Fruit fly (Drosophila melanogaster) whole organism, embryonic: Measurements from ENCODE around the gene CG9184.

Source experiments
- Asciz ChIP-seq: fragments of 200-800 bp; sonication (Bioruptor generic); optimal IDR thresholded peaks from 2 replicates; lab custom pipeline; 2017; ENCODE audit warnings: missing biosample characterization, mild to moderate bottlenecking, missing genetic modification characterization, missing genetic modification reagents
- Atf3 ChIP-seq: fragments of 200-800 bp; sonication (Bioruptor generic); optimal IDR thresholded peaks from 3 replicates; lab custom pipeline; 2016; ENCODE audit warnings: missing biosample characterization, missing genetic modification characterization
- CG11398 ChIP-seq: fragments of 200-800 bp; sonication (Bioruptor generic); optimal IDR thresholded peaks from 2 replicates; lab custom pipeline; 2016; ENCODE audit warnings: missing biosample characterization, missing genetic modification characterization
- CG11723 ChIP-seq: fragments of 200-800 bp; sonication (Bioruptor generic); optimal IDR thresholded peaks from 2 replicates; lab custom pipeline; 2017; ENCODE audit warnings: missing biosample characterization, mild to moderate bottlenecking, missing genetic modification characterization
- CG1233 ChIP-seq: fragments of 200-800 bp; sonication (Bioruptor generic); optimal IDR thresholded peaks from 4 replicates; lab custom pipeline; 2018; ENCODE audit warnings: missing biosample characterization, mild to moderate bottlenecking, missing genetic modification characterization
- CG13123 ChIP-seq: fragments of 200-800 bp; sonication (Bioruptor generic); optimal IDR thresholded peaks from 2 replicates; lab custom pipeline; 2016; ENCODE audit warnings: missing biosample characterization, missing genetic modification characterization
- CG14441 ChIP-seq: fragments of 200-800 bp; sonication (Bioruptor generic); IDR thresholded peaks from 2 replicates; pipeline ENCODE4 v1.3.6; 2022; ENCODE audit warnings: missing biosample characterization, missing genetic modification characterization
- CG17385 ChIP-seq: fragments of 200-800 bp; sonication (Bioruptor generic); optimal IDR thresholded peaks from 3 replicates; lab custom pipeline; 2018; ENCODE audit warnings: missing biosample characterization, mild to moderate bottlenecking, missing genetic modification characterization
- CG17912 ChIP-seq: fragments of 200-800 bp; sonication (Bioruptor generic); optimal IDR thresholded peaks from 2 replicates; lab custom pipeline; 2018; ENCODE audit warnings: missing biosample characterization, mild to moderate bottlenecking, missing genetic modification characterization
- CG32772 ChIP-seq: fragments of 200-800 bp; sonication (Bioruptor generic); IDR thresholded peaks from 2 replicates; pipeline ENCODE4 v1.3.6; 2022; ENCODE audit warnings: missing biosample characterization, missing genetic modification characterization
- CG3281 ChIP-seq: fragments of 200-800 bp; sonication (Bioruptor generic); optimal IDR thresholded peaks from 3 replicates; lab custom pipeline; 2017; ENCODE audit warnings: missing biosample characterization, mild to moderate bottlenecking, missing genetic modification characterization
- CG3847 ChIP-seq: fragments of 200-800 bp; sonication (Bioruptor generic); IDR thresholded peaks from 2 replicates; pipeline ENCODE4 v1.3.6; 2022; ENCODE audit warnings: missing biosample characterization, missing genetic modification characterization
- CG4328 ChIP-seq: fragments of 200-800 bp; sonication (Bioruptor generic); optimal IDR thresholded peaks from 3 replicates; lab custom pipeline; 2017; ENCODE audit warnings: missing biosample characterization, missing genetic modification reagents, missing genetic modification characterization
- CG4707 ChIP-seq: fragments of 200-800 bp; sonication (Bioruptor generic); optimal IDR thresholded peaks from 2 replicates; lab custom pipeline; 2018; ENCODE audit warnings: missing biosample characterization, mild to moderate bottlenecking, missing genetic modification characterization, moderate library complexity
- CG6254 ChIP-seq: fragments of 200-800 bp; sonication (Bioruptor generic); optimal IDR thresholded peaks from 3 replicates; lab custom pipeline; 2017; ENCODE audit warnings: mild to moderate bottlenecking, missing biosample characterization, missing genetic modification reagents, missing genetic modification characterization
- CG6791 ChIP-seq: fragments of 200-800 bp; sonication (Bioruptor generic); IDR thresholded peaks from 3 replicates; pipeline ENCODE4 v1.3.6; 2022; ENCODE audit warnings: missing biosample characterization, missing genetic modification characterization; ENCODE audit not compliant: partially characterized antibody
- CG7556 ChIP-seq: fragments of 200-800 bp; sonication (Bioruptor generic); optimal IDR thresholded peaks from 2 replicates; lab custom pipeline; 2017; ENCODE audit warnings: missing biosample characterization, mild to moderate bottlenecking, missing genetic modification characterization
- CG7786 ChIP-seq: fragments of 200-800 bp; sonication (Bioruptor generic); optimal IDR thresholded peaks from 2 replicates; lab custom pipeline; 2016; ENCODE audit warnings: missing biosample characterization, missing genetic modification characterization
- CG8478 ChIP-seq: fragments of >200 bp; optimal IDR thresholded peaks from 2 replicates; lab custom pipeline; 2018
- CG9437 ChIP-seq: fragments of 200-800 bp; sonication (Bioruptor generic); optimal IDR thresholded peaks from 2 replicates; lab custom pipeline; 2018; ENCODE audit warnings: missing biosample characterization, mild to moderate bottlenecking, missing genetic modification characterization
- CG9932 ChIP-seq: fragments of 200-800 bp; sonication (Bioruptor generic); IDR thresholded peaks from 2 replicates; pipeline ENCODE4 v1.3.6; 2022; ENCODE audit warnings: missing biosample characterization, missing genetic modification characterization
- Chrac-16 ChIP-seq: fragments of 200-800 bp; sonication (Bioruptor generic); optimal IDR thresholded peaks from 3 replicates; lab custom pipeline; 2016; ENCODE audit warnings: missing biosample characterization, missing genetic modification characterization
- Dip3 ChIP-seq: fragments of 200-800 bp; sonication (Bioruptor generic); optimal IDR thresholded peaks from 3 replicates; lab custom pipeline; 2016; ENCODE audit warnings: missing biosample characterization, missing genetic modification characterization
- HLH54F ChIP-seq: fragments of 200-800 bp; sonication (Bioruptor generic); optimal IDR thresholded peaks from 3 replicates; lab custom pipeline; 2016; ENCODE audit warnings: missing biosample characterization, missing genetic modification characterization
- HLHmδ ChIP-seq: fragments of 200-800 bp; sonication (Bioruptor generic); optimal IDR thresholded peaks from 2 replicates; lab custom pipeline; 2018; ENCODE audit warnings: missing biosample characterization, mild to moderate bottlenecking, missing genetic modification characterization, moderate library complexity
- Hand ChIP-seq: fragments of 200-800 bp; sonication (Bioruptor generic); optimal IDR thresholded peaks from 2 replicates; lab custom pipeline; 2017; ENCODE audit warnings: mild to moderate bottlenecking, missing biosample characterization, missing genetic modification reagents, missing genetic modification characterization
- Hey ChIP-seq: fragments of 200-800 bp; sonication (Bioruptor generic); optimal IDR thresholded peaks from 3 replicates; lab custom pipeline; 2018; ENCODE audit warnings: missing biosample characterization, mild to moderate bottlenecking, missing genetic modification characterization
- Hr3 ChIP-seq: fragments of 200-800 bp; sonication (Bioruptor generic); optimal IDR thresholded peaks from 3 replicates; lab custom pipeline; 2016; ENCODE audit warnings: missing biosample characterization, missing genetic modification characterization
- Hsf ChIP-seq: fragments of 200-800 bp; sonication (Bioruptor generic); optimal IDR thresholded peaks from 3 replicates; lab custom pipeline; 2016; ENCODE audit warnings: missing biosample characterization, missing genetic modification characterization
- Kr ChIP-seq: fragments of 200-800 bp; sonication (Bioruptor generic); optimal IDR thresholded peaks from 2 replicates; lab custom pipeline; 2017; ENCODE audit warnings: missing biosample characterization, mild to moderate bottlenecking, missing genetic modification characterization
- Lpt ChIP-seq: fragments of >200 bp; optimal IDR thresholded peaks from 2 replicates; lab custom pipeline; 2018; ENCODE audit warnings: missing biosample characterization, missing genetic modification characterization
- MBD-R2 ChIP-seq: fragments of 200-800 bp; sonication (Bioruptor generic); IDR thresholded peaks from 2 replicates; pipeline ENCODE4 v1.3.6; 2022; ENCODE audit warnings: missing biosample characterization, missing genetic modification characterization
- NK7.1 ChIP-seq: fragments of 200-800 bp; sonication (Bioruptor generic); optimal IDR thresholded peaks from 3 replicates; lab custom pipeline; 2016; ENCODE audit warnings: missing biosample characterization, missing genetic modification characterization
- Neu2 ChIP-seq: fragments of 200-800 bp; sonication (Bioruptor generic); optimal IDR thresholded peaks from 3 replicates; lab custom pipeline; 2016; ENCODE audit warnings: missing biosample characterization, missing genetic modification characterization, borderline replicate concordance
- Opbp ChIP-seq: fragments of 200-800 bp; sonication (Bioruptor generic); IDR thresholded peaks from 3 replicates; pipeline ENCODE4 v1.3.6; 2022; ENCODE audit warnings: missing biosample characterization, missing genetic modification characterization; ENCODE audit not compliant: partially characterized antibody
- Taf1 ChIP-seq: fragments of 200-800 bp; sonication (Bioruptor generic); IDR thresholded peaks from 2 replicates; pipeline ENCODE4 v1.3.6; 2022; ENCODE audit warnings: missing biosample characterization, missing genetic modification characterization
- Xbp1 ChIP-seq: fragments of 200-800 bp; sonication (Bioruptor generic); optimal IDR thresholded peaks from 3 replicates; lab custom pipeline; 2016; ENCODE audit warnings: missing biosample characterization, mild to moderate bottlenecking, missing genetic modification characterization
- chm ChIP-seq: fragments of 200-800 bp; sonication (Bioruptor generic); IDR thresholded peaks from 2 replicates; pipeline ENCODE4 v1.3.6; 2022; ENCODE audit warnings: missing biosample characterization, missing genetic modification characterization
- ci ChIP-seq: fragments of 200-800 bp; sonication (Bioruptor generic); IDR thresholded peaks from 3 replicates; pipeline ENCODE4 v1.3.6; 2022; ENCODE audit warnings: missing biosample characterization, missing genetic modification characterization
- cwo ChIP-seq: fragments of 200-800 bp; sonication (Bioruptor generic); optimal IDR thresholded peaks from 3 replicates; lab custom pipeline; 2017; ENCODE audit warnings: missing biosample characterization, missing genetic modification characterization, mild to moderate bottlenecking, moderate library complexity, missing genetic modification reagents
- dpn ChIP-seq, 2 experiments: fragments of 200-800 bp; sonication (Bioruptor generic); optimal IDR thresholded peaks; 3 replicates each; lab custom pipeline; 2016; ENCODE audit warnings: missing biosample characterization in 2 of 2, missing genetic modification characterization in 2 of 2
- en ChIP-seq: fragments of 200-800 bp; sonication (Bioruptor generic); optimal IDR thresholded peaks from 2 replicates; lab custom pipeline; 2016; ENCODE audit warnings: missing biosample characterization, missing genetic modification characterization
- ewg ChIP-seq: fragments of 200-800 bp; sonication (Bioruptor generic); optimal IDR thresholded peaks from 3 replicates; lab custom pipeline; 2017; ENCODE audit warnings: mild to moderate bottlenecking, missing biosample characterization, missing genetic modification reagents, missing genetic modification characterization
- insv ChIP-seq, 2 experiments: fragments of 200-800 bp; sonication (Bioruptor generic); optimal IDR thresholded peaks; 3 replicates each; lab custom pipeline; 2016 to 2018; ENCODE audit warnings: missing biosample characterization in 2 of 2, missing genetic modification characterization in 2 of 2
- p53 ChIP-seq: fragments of 200-800 bp; sonication (Bioruptor generic); optimal IDR thresholded peaks from 2 replicates; lab custom pipeline; 2016; ENCODE audit warnings: missing biosample characterization, missing genetic modification characterization
- pb ChIP-seq: fragments of 200-800 bp; sonication (Bioruptor generic); optimal IDR thresholded peaks from 3 replicates; lab custom pipeline; 2016; ENCODE audit warnings: missing biosample characterization, missing genetic modification characterization
- peb ChIP-seq: fragments of 200-800 bp; sonication (Bioruptor generic); IDR thresholded peaks from 2 replicates; pipeline ENCODE4 v1.3.6; 2022; ENCODE audit warnings: missing biosample characterization, missing genetic modification characterization
- pita ChIP-seq: fragments of 200-800 bp; sonication (Bioruptor generic); optimal IDR thresholded peaks from 2 replicates; lab custom pipeline; 2017; ENCODE audit warnings: missing biosample characterization, mild to moderate bottlenecking, missing genetic modification characterization
- pnt ChIP-seq: fragments of 200-800 bp; sonication (Bioruptor generic); optimal IDR thresholded peaks from 3 replicates; lab custom pipeline; 2016; ENCODE audit warnings: missing biosample characterization, missing genetic modification characterization
- sob ChIP-seq: fragments of 200-800 bp; sonication (Bioruptor generic); IDR thresholded peaks from 2 replicates; pipeline ENCODE4 v1.3.6; 2022; ENCODE audit warnings: missing biosample characterization, missing genetic modification characterization
- unpg ChIP-seq: fragments of 200-800 bp; sonication (Bioruptor generic); optimal IDR thresholded peaks from 3 replicates; lab custom pipeline; 2018; ENCODE audit warnings: missing biosample characterization, mild to moderate bottlenecking, missing genetic modification characterization, moderate library complexity
- wor ChIP-seq: fragments of 200-800 bp; sonication (Bioruptor generic); IDR thresholded peaks from 2 replicates; pipeline ENCODE4 v1.3.6; 2022; ENCODE audit warnings: missing biosample characterization, missing genetic modification characterization

Gene CG9184

dm6 chr3L:1368201-1368617 is 45.6 kb upstream of the CG9184 start (continued):
- TF ChIP-seq CG17912 (GFP tag; lab: Kevin White, UChicago) (no peak), CG32772 (GFP tag; lab: Robert Waterston, UW) (peak; percentile 82), CG6791 (GFP tag; lab: Robert Waterston, UW) (no peak), Chrac-16 (GFP tag; lab: Kevin White, UChicago) (peak; percentile 86), CG14441 (GFP tag; lab: Robert Waterston, UW) (peak; percentile 88), cwo (GFP tag; lab: Kevin White, UChicago) (peak; percentile 80), HLHmδ (GFP tag; lab: Kevin White, UChicago) (no peak), Asciz (GFP tag; lab: Kevin White, UChicago) (peak; percentile 33), pita (GFP tag; lab: Kevin White, UChicago) (no peak), ci (GFP tag; lab: Robert Waterston, UW) (peak; percentile 92), CG9437 (GFP tag; lab: Kevin White, UChicago) (peak; percentile 6), CG11398 (peak; percentile 57), Neu2 (GFP tag; lab: Kevin White, UChicago) (peak; percentile 56), CG8478 (no peak), Taf1 (GFP tag; lab: Robert Waterston, UW) (peak; percentile 69), CG9932 (GFP tag; lab: Robert Waterston, UW) (peak; percentile 85), CG4707 (GFP tag; lab: Kevin White, UChicago) (no peak), Opbp (GFP tag; lab: Robert Waterston, UW) (no peak), insv (GFP tag; optimal IDR thresholded peaks at IDR 0.05; lab: Kevin White, UChicago) (no peak), Dip3 (GFP tag; lab: Kevin White, UChicago) (peak; percentile 59), p53 (GFP tag; lab: Kevin White, UChicago) (no peak), Atf3 (GFP tag; lab: Kevin White, UChicago) (peak; percentile 39), CG7556 (peak; percentile 78), HLH54F (GFP tag; lab: Kevin White, UChicago) (peak; percentile 69), NK7.1 (GFP tag; lab: Kevin White, UChicago) (peak; percentile 66), chm (peak; percentile 91), Hand (GFP tag; lab: Kevin White, UChicago) (peak; percentile 48), CG3847 (GFP tag; lab: Robert Waterston, UW) (peak; percentile 82), CG1233 (GFP tag; lab: Kevin White, UChicago) (peak; percentile 81), CG6254 (peak; percentile 55), CG13123 (GFP tag; lab: Kevin White, UChicago) (peak; percentile 55), peb (GFP tag; lab: Robert Waterston, UW) (peak; percentile 80), Hr3 (GFP tag; lab: Kevin White, UChicago) (peak; percentile 74), CG3281 (peak; percentile 70), Lpt (GFP tag; lab: Kevin White, UChicago) (no peak), unpg (GFP tag; lab: Kevin White, UChicago) (peak; percentile 75), MBD-R2 (peak; percentile 59; the same call in 1 of the 2 replicates), wor (peak; percentile 49), Hsf (GFP tag; lab: Kevin White, UChicago) (peak; percentile 80), pnt (GFP tag; lab: Kevin White, UChicago) (peak; percentile 77), Kr (GFP tag; lab: Kevin White, UChicago) (peak; percentile 13), Xbp1 (peak; percentile 80), Hey (tag; lab: Kevin White, UChicago) (no peak), CG7786 (peak; percentile 66), CG4328 (no peak), sob (peak; percentile 90), CG11723 (peak; percentile 33), dpn (GFP tag; optimal IDR thresholded peaks at IDR 0.05; lab: Kevin White, UChicago) (peak; percentile 79 to 84), CG17385 (GFP tag; lab: Kevin White, UChicago) (peak; percentile 58), en (GFP tag; lab: Kevin White, UChicago) (peak; percentile 13), ewg (peak; percentile 40), pb (GFP tag; lab: Kevin White, UChicago) (peak; percentile 57)
